Worm (Caenorhabditis elegans) whole organism, early embryonic: ENCODE measurements around the gene K08D8.1.

Experiments used
- B0310.2 ChIP-seq: sonication (generic microtip); optimal IDR thresholded peaks from 2 replicates; lab custom pipeline; 2016; ENCODE audit warnings: mild to moderate bottlenecking, missing genetic modification characterization, missing compliant biosample characterization
- F13C5.2 ChIP-seq: sonication (generic microtip); optimal IDR thresholded peaks from 2 replicates; lab custom pipeline; 2017; ENCODE audit warnings: mild to moderate bottlenecking, missing genetic modification characterization, inconsistent platforms, missing compliant biosample characterization
- aly-1 ChIP-seq: sonication (generic microtip); optimal IDR thresholded peaks from 2 replicates; lab custom pipeline; 2016; ENCODE audit warnings: missing genetic modification characterization, missing compliant biosample characterization
- ama-1 ChIP-seq: fragments of 150-350 bp; optimal IDR thresholded peaks from 2 replicates; lab custom pipeline; 2014
- ceh-13 ChIP-seq: fragments of 200-800 bp; sonication (Bioruptor generic); optimal IDR thresholded peaks from 2 replicates; lab custom pipeline; 2018; ENCODE audit warnings: mild to moderate bottlenecking, missing genetic modification characterization, missing compliant biosample characterization
- ceh-36 ChIP-seq: sonication (generic microtip); optimal IDR thresholded peaks from 2 replicates; lab custom pipeline; 2016; ENCODE audit warnings: missing genetic modification characterization, inconsistent platforms, missing compliant biosample characterization
- ets-7 ChIP-seq: sonication (generic microtip); optimal IDR thresholded peaks from 2 replicates; lab custom pipeline; 2016; ENCODE audit warnings: missing genotype, missing genetic modification characterization, missing compliant biosample characterization
- flt-1 ChIP-seq: fragments of 200-800 bp; sonication (Bioruptor generic); IDR thresholded peaks from 2 replicates; pipeline ENCODE4 v1.3.6; 2022; ENCODE audit warnings: missing genetic modification characterization, missing compliant biosample characterization
- hmbx-1 ChIP-seq: sonication (generic microtip); optimal IDR thresholded peaks from 2 replicates; lab custom pipeline; 2016; ENCODE audit warnings: mild to moderate bottlenecking, missing genetic modification characterization, missing compliant biosample characterization
- hmg-4 ChIP-seq: fragments of 200-800 bp; sonication (Bioruptor generic); optimal IDR thresholded peaks from 2 replicates; lab custom pipeline; 2018; ENCODE audit warnings: mild to moderate bottlenecking, missing genetic modification characterization, missing compliant biosample characterization
- hnd-1 ChIP-seq: sonication (generic microtip); optimal IDR thresholded peaks from 2 replicates; lab custom pipeline; 2016; ENCODE audit warnings: missing genetic modification characterization, missing compliant biosample characterization
- pes-1 ChIP-seq: fragments of 200-800 bp; sonication (Bioruptor generic); IDR thresholded peaks from 2 replicates; pipeline ENCODE4 v1.3.6; 2022; ENCODE audit warnings: missing genetic modification reagents, missing genetic modification characterization, missing compliant biosample characterization
- scrt-1 ChIP-seq: fragments of 200-800 bp; sonication (Bioruptor generic); IDR thresholded peaks from 2 replicates; pipeline ENCODE4 v1.3.6; 2022; ENCODE audit warnings: missing genetic modification characterization, missing compliant biosample characterization
- sea-1 ChIP-seq: fragments of 200-800 bp; sonication (Bioruptor generic); conservative IDR thresholded peaks from 2 replicates; pipeline ENCODE4 v1.3.6; 2022; ENCODE audit warnings: missing genetic modification characterization, missing compliant biosample characterization
- tbx-11 ChIP-seq: fragments of 200-800 bp; sonication (Bioruptor generic); IDR thresholded peaks from 2 replicates; pipeline ENCODE4 v1.3.6; 2022; ENCODE audit warnings: missing genetic modification characterization, missing compliant biosample characterization
- tbx-37 ChIP-seq: fragments of 200-800 bp; sonication (Bioruptor generic); conservative IDR thresholded peaks from 2 replicates; pipeline ENCODE4 v1.3.6; 2022; ENCODE audit warnings: missing genetic modification reagents, missing genetic modification characterization, missing compliant biosample characterization
- tra-4 ChIP-seq: sonication (generic microtip); optimal IDR thresholded peaks from 2 replicates; lab custom pipeline; 2017; ENCODE audit warnings: missing genetic modification characterization, missing compliant biosample characterization

Gene K08D8.1

ce11 chrIV:12893166-12893565, 872 bp downstream of the K08D8.1 start, which contains the start of gene K08D8.12:
Gene K08D8.12, plus strand, starts transcription at chrIV:12893466.
- no peak for TF ChIP-seq ama-1
- no peak for TF ChIP-seq hnd-1 (tag; lab: Kevin White, UChicago)
- TF ChIP-seq hmg-4 (GFP tag; lab: Kevin White, UChicago): no peak
- no peak for TF ChIP-seq B0310.2 (tag; lab: Kevin White, UChicago)
- TF ChIP-seq ceh-13 (GFP tag; lab: Kevin White, UChicago): no peak
- no peak for TF ChIP-seq flt-1
- no peak for TF ChIP-seq tra-4 (tag; lab: Kevin White, UChicago)
- TF ChIP-seq scrt-1 (GFP tag; lab: Robert Waterston, UW): no peak
- TF ChIP-seq tbx-37 (GFP tag; lab: Robert Waterston, UW): no peak
- no peak for TF ChIP-seq aly-1 (tag; lab: Kevin White, UChicago)
- no peak for TF ChIP-seq hmbx-1 (tag; lab: Kevin White, UChicago)

- no peak for TF ChIP-seq scrt-1 (GFP tag; lab: Robert Waterston, UW)
- TF ChIP-seq hnd-1 (tag; lab: Kevin White, UChicago): no peak
- TF ChIP-seq flt-1: no peak
- no peak for TF ChIP-seq sea-1
- no peak for TF ChIP-seq tbx-37 (GFP tag; lab: Robert Waterston, UW)
- no peak for TF ChIP-seq hmg-4 (GFP tag; lab: Kevin White, UChicago)
- TF ChIP-seq aly-1 (tag; lab: Kevin White, UChicago): no peak
- TF ChIP-seq ets-7 (tag; lab: Kevin White, UChicago): no peak
- TF ChIP-seq ceh-13 (GFP tag; lab: Kevin White, UChicago): no peak
- no peak for TF ChIP-seq pes-1 (GFP tag; lab: Robert Waterston, UW)
- TF ChIP-seq ama-1: no peak
Observed at ce11 chrIV:12894996-12895395, 2.7 kb downstream of the K08D8.1 start, which contains the start of gene K08D8.11. Gene K08D8.11, plus strand, starts transcription at chrIV:12895296.

- TF ChIP-seq aly-1 (tag; lab: Kevin White, UChicago) (no peak), ceh-36 (tag; lab: Kevin White, UChicago) (no peak), tbx-37 (GFP tag; lab: Robert Waterston, UW) (no peak), hnd-1 (tag; lab: Kevin White, UChicago) (no peak), ama-1 (no peak), tbx-11 (GFP tag; lab: Robert Waterston, UW) (no peak), sea-1 (no peak), scrt-1 (GFP tag; lab: Robert Waterston, UW) (no peak), tra-4 (tag; lab: Kevin White, UChicago) (no peak), F13C5.2 (tag; lab: Kevin White, UChicago) (no peak), ceh-13 (GFP tag; lab: Kevin White, UChicago) (no peak), ets-7 (tag; lab: Kevin White, UChicago) (no peak), flt-1 (no peak), hmbx-1 (tag; lab: Kevin White, UChicago) (no peak), hmg-4 (GFP tag; lab: Kevin White, UChicago) (no peak), pes-1 (GFP tag; lab: Robert Waterston, UW) (no peak), B0310.2 (tag; lab: Kevin White, UChicago) (no peak)
Observed at ce11 chrIV:12896371-12896882, 4.1 kb downstream of the K08D8.1 start, which contains the start of gene K08D8.7. Gene K08D8.7, plus strand, starts transcription at chrIV:12896832.

ce11 chrIV:12897146-12897545, 4.9 kb downstream of the K08D8.1 start:
- TF ChIP-seq aly-1 (tag; lab: Kevin White, UChicago) (no peak), tbx-11 (GFP tag; lab: Robert Waterston, UW) (no peak), tra-4 (tag; lab: Kevin White, UChicago) (no peak), sea-1 (no peak), hmg-4 (GFP tag; lab: Kevin White, UChicago) (no peak), flt-1 (no peak), tbx-37 (GFP tag; lab: Robert Waterston, UW) (no peak), hmbx-1 (tag; lab: Kevin White, UChicago) (no peak), pes-1 (GFP tag; lab: Robert Waterston, UW) (no peak), ceh-36 (tag; lab: Kevin White, UChicago) (no peak), ets-7 (tag; lab: Kevin White, UChicago) (no peak), scrt-1 (GFP tag; lab: Robert Waterston, UW) (no peak), hnd-1 (tag; lab: Kevin White, UChicago) (no peak), B0310.2 (tag; lab: Kevin White, UChicago) (no peak), ceh-13 (GFP tag; lab: Kevin White, UChicago) (no peak), ama-1 (no peak)

ce11 chrIV:12898823-12899222, 6.5 kb downstream of the K08D8.1 start:
- no peak for TF ChIP-seq B0310.2 (tag; lab: Kevin White, UChicago)
- no peak for TF ChIP-seq ceh-36 (tag; lab: Kevin White, UChicago)
- TF ChIP-seq F13C5.2 (tag; lab: Kevin White, UChicago): no peak
- no peak for TF ChIP-seq hmg-4 (GFP tag; lab: Kevin White, UChicago)
- TF ChIP-seq sea-1: no peak
- TF ChIP-seq ets-7 (tag; lab: Kevin White, UChicago): no peak
- TF ChIP-seq hmbx-1 (tag; lab: Kevin White, UChicago): no peak
- no peak for TF ChIP-seq ceh-13 (GFP tag; lab: Kevin White, UChicago)
- no peak for TF ChIP-seq aly-1 (tag; lab: Kevin White, UChicago)
- no peak for TF ChIP-seq ama-1
- no peak for TF ChIP-seq pes-1 (GFP tag; lab: Robert Waterston, UW)
- no peak for TF ChIP-seq hnd-1 (tag; lab: Kevin White, UChicago)
- TF ChIP-seq scrt-1 (GFP tag; lab: Robert Waterston, UW): no peak
- no peak for TF ChIP-seq tbx-11 (GFP tag; lab: Robert Waterston, UW)
- TF ChIP-seq tra-4 (tag; lab: Kevin White, UChicago): no peak
- TF ChIP-seq flt-1: no peak

- no peak for TF ChIP-seq hmg-4 (GFP tag; lab: Kevin White, UChicago)
- TF ChIP-seq F13C5.2 (tag; lab: Kevin White, UChicago): no peak
- TF ChIP-seq ets-7 (tag; lab: Kevin White, UChicago): no peak
- TF ChIP-seq pes-1 (GFP tag; lab: Robert Waterston, UW): no peak
- no peak for TF ChIP-seq tra-4 (tag; lab: Kevin White, UChicago)
- TF ChIP-seq ceh-36 (tag; lab: Kevin White, UChicago): no peak
- TF ChIP-seq B0310.2 (tag; lab: Kevin White, UChicago): no peak
- TF ChIP-seq tbx-11 (GFP tag; lab: Robert Waterston, UW): no peak
- no peak for TF ChIP-seq aly-1 (tag; lab: Kevin White, UChicago)
- TF ChIP-seq hnd-1 (tag; lab: Kevin White, UChicago): no peak
Observed at ce11 chrIV:12899392-12899791, 7.1 kb downstream of the K08D8.1 start, which contains the start of gene K08D8.9. Gene K08D8.9, plus strand, starts transcription at chrIV:12899692.
